Worm (Caenorhabditis elegans) whole organism, L1 larva: Measurements from ENCODE around the gene ora-1.

Experiments
- aha-1 ChIP-seq: fragments of 150-350 bp; optimal IDR thresholded peaks from 2 replicates; lab custom pipeline; 2014; ENCODE audit warnings: missing biosample characterization, missing genetic modification characterization
- alr-1 ChIP-seq: fragments of 200-800 bp; sonication (Bioruptor generic); optimal IDR thresholded peaks from 2 replicates; lab custom pipeline; 2018; ENCODE audit warnings: borderline replicate concordance, mild to moderate bottlenecking, missing genetic modification characterization, missing compliant biosample characterization
- ama-1 ChIP-seq: fragments of 150-350 bp; optimal IDR thresholded peaks from 2 replicates; lab custom pipeline; 2014
- blmp-1 ChIP-seq: fragments of 150-350 bp; optimal IDR thresholded peaks from 2 replicates; lab custom pipeline; 2014; ENCODE audit warnings: missing biosample characterization, missing genetic modification characterization
- mdl-1 ChIP-seq, 2 experiments: fragments of 150-350 bp; optimal IDR thresholded peaks; 2 replicates each; lab custom pipeline; 2014 to 2017; ENCODE audit warnings: missing biosample characterization in 2 of 2, missing genetic modification characterization in 2 of 2, inconsistent platforms in 1 of 2
- nhr-28 ChIP-seq: fragments of 150-350 bp; optimal IDR thresholded peaks from 2 replicates; lab custom pipeline; 2014; ENCODE audit warnings: missing biosample characterization, missing genetic modification characterization

DNA sequence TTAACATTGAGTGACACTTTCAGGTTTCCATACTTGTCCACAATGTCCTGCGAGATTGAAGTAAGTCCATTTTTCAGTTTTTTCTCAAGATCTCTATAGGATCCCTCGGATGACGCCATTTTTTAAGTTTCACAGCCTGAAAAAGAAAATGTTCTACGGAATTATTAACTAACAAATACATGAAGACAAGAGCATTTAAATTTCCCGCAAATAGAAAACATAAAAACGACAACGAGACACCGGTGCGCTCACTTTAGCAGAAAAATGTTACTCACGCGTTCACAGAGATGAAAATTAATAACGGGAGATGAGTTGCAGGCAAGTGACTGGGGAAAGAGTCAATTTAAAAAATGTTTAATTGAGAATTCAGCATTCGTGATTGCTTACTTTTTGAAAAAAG, 31.2 kb upstream of the ora-1 start, which contains the start of gene czw-1:
- TF ChIP-seq nhr-28 (tag; lab: Kevin White, UChicago) (no peak), ama-1 (no peak), alr-1 (tag; lab: Kevin White, UChicago) (no peak), aha-1 (tag; lab: Kevin White, UChicago) (no peak), mdl-1 (tag; optimal IDR thresholded peaks at IDR 0.05; lab: Kevin White, UChicago) (no peak), blmp-1 (tag; lab: Kevin White, UChicago) (no peak)
